Worm (Caenorhabditis elegans): ENCODE data around the gene F49C12.6.

ce11 chrIV:9261687-9262086, 47.2 kb downstream of the F49C12.6 start, which contains the start of gene col-120:
- TF ChIP-seq zip-8 (tag; optimal IDR thresholded peaks at IDR 0.05) (no peak), elt-1 (tag; optimal IDR thresholded peaks at IDR 0.05; ENCODE audit: borderline replicate concordance, insufficient read depth) (no peak), sptf-1 (tag; optimal IDR thresholded peaks at IDR 0.05) (no peak), snpc-4 (tag; optimal IDR thresholded peaks at IDR 0.05) (no peak), drap-1 (GFP tag; optimal IDR thresholded peaks at IDR 0.05) (no peak), unc-62 (GFP tag; optimal IDR thresholded peaks at IDR 0.05) (no peak), lin-13 (tag; optimal IDR thresholded peaks at IDR 0.05) (no peak)

Data from whole organism, mixed stage, embryonic.